Fruit fly (Drosophila melanogaster) whole organism, embryonic: ENCODE data around the gene PXo.

Experiments
- ATbp ChIP-seq: fragments of 200-800 bp; sonication (Bioruptor generic); optimal IDR thresholded peaks from 2 replicates; lab custom pipeline; 2017; ENCODE audit warnings: missing biosample characterization, mild to moderate bottlenecking, missing genetic modification characterization, missing genetic modification reagents
- Adf1 ChIP-seq: fragments of 200-800 bp; sonication (Bioruptor generic); IDR thresholded peaks from 2 replicates; pipeline ENCODE4 v1.3.6; 2022; ENCODE audit warnings: missing biosample characterization, missing genetic modification characterization
- BtbVII ChIP-seq: fragments of 200-800 bp; sonication (Bioruptor generic); optimal IDR thresholded peaks from 3 replicates; lab custom pipeline; 2017; ENCODE audit warnings: missing biosample characterization, mild to moderate bottlenecking, missing genetic modification characterization
- CG10147 ChIP-seq: fragments of 200-800 bp; sonication (Bioruptor generic); optimal IDR thresholded peaks from 2 replicates; lab custom pipeline; 2019; ENCODE audit warnings: missing biosample characterization, mild to moderate bottlenecking, missing genetic modification characterization, moderate library complexity
- CG11398 ChIP-seq: fragments of 200-800 bp; sonication (Bioruptor generic); optimal IDR thresholded peaks from 2 replicates; lab custom pipeline; 2016; ENCODE audit warnings: missing biosample characterization, missing genetic modification characterization
- CG11504 ChIP-seq: fragments of 200-800 bp; sonication (Bioruptor generic); optimal IDR thresholded peaks from 3 replicates; lab custom pipeline; 2019; ENCODE audit warnings: missing biosample characterization, mild to moderate bottlenecking, missing genetic modification characterization, moderate library complexity
- CG11695 ChIP-seq: fragments of 200-800 bp; sonication (Bioruptor generic); IDR thresholded peaks from 3 replicates; pipeline ENCODE4 v1.3.6; 2022; ENCODE audit warnings: missing biosample characterization, missing genetic modification characterization
- CG12769 ChIP-seq: fragments of 200-800 bp; sonication (Bioruptor generic); optimal IDR thresholded peaks from 2 replicates; lab custom pipeline; 2019; ENCODE audit warnings: missing biosample characterization, mild to moderate bottlenecking, missing genetic modification characterization, moderate library complexity
- CG13123 ChIP-seq: fragments of 200-800 bp; sonication (Bioruptor generic); optimal IDR thresholded peaks from 2 replicates; lab custom pipeline; 2016; ENCODE audit warnings: missing biosample characterization, missing genetic modification characterization
- CG15479 ChIP-seq: fragments of 200-800 bp; sonication (Bioruptor generic); optimal IDR thresholded peaks from 3 replicates; lab custom pipeline; 2019; ENCODE audit warnings: missing biosample characterization, mild to moderate bottlenecking, missing genetic modification characterization, moderate library complexity
- CG17186 ChIP-seq: fragments of 200-800 bp; sonication (Bioruptor generic); optimal IDR thresholded peaks from 3 replicates; lab custom pipeline; 2017; ENCODE audit warnings: missing biosample characterization, missing genetic modification reagents, missing genetic modification characterization
- CG17829 ChIP-seq: fragments of 200-800 bp; optimal IDR thresholded peaks from 2 replicates; lab custom pipeline; 2019; ENCODE audit warnings: missing biosample characterization, mild to moderate bottlenecking, missing genetic modification characterization, moderate library complexity
- CG1792 ChIP-seq: fragments of 200-800 bp; sonication (Bioruptor generic); optimal IDR thresholded peaks from 2 replicates; lab custom pipeline; 2016; ENCODE audit warnings: missing biosample characterization, missing genetic modification characterization
- CG30020 ChIP-seq: fragments of 200-800 bp; optimal IDR thresholded peaks from 2 replicates; lab custom pipeline; 2019; ENCODE audit warnings: missing biosample characterization, mild to moderate bottlenecking, missing genetic modification characterization, moderate library complexity
- CG3065 ChIP-seq: fragments of 200-800 bp; sonication (Bioruptor generic); optimal IDR thresholded peaks from 2 replicates; lab custom pipeline; 2016; ENCODE audit warnings: missing biosample characterization, missing genetic modification characterization
- CG33557 ChIP-seq: fragments of 200-800 bp; sonication (Bioruptor generic); optimal IDR thresholded peaks from 2 replicates; lab custom pipeline; 2019; ENCODE audit warnings: missing biosample characterization, mild to moderate bottlenecking, missing genetic modification characterization, moderate library complexity
- CG3847 ChIP-seq: fragments of 200-800 bp; sonication (Bioruptor generic); IDR thresholded peaks from 2 replicates; pipeline ENCODE4 v1.3.6; 2022; ENCODE audit warnings: missing biosample characterization, missing genetic modification characterization
- CG4707 ChIP-seq: fragments of 200-800 bp; sonication (Bioruptor generic); optimal IDR thresholded peaks from 2 replicates; lab custom pipeline; 2018; ENCODE audit warnings: missing biosample characterization, mild to moderate bottlenecking, missing genetic modification characterization, moderate library complexity
- D ChIP-seq, 2 experiments: fragments of 200-800 bp in 1 of 2; fragments of >200 bp in 1 of 2; sonication (Bioruptor generic) in 1 of 2; optimal IDR thresholded peaks; 2 replicates in 1 of 2; 3 replicates in 1 of 2; lab custom pipeline; 2017; ENCODE audit warnings: mild to moderate bottlenecking in 1 of 2, missing biosample characterization in 1 of 2, missing genetic modification characterization in 1 of 2, missing genetic modification reagents in 1 of 2
- Dfd ChIP-seq, 2 experiments: fragments of >200 bp; optimal IDR thresholded peaks; 2 replicates each; lab custom pipeline; 2017; ENCODE audit warnings: missing biosample characterization in 2 of 2, missing genetic modification characterization in 2 of 2
- Jarid2 ChIP-seq: fragments of 200-800 bp; sonication (Bioruptor generic); optimal IDR thresholded peaks from 3 replicates; lab custom pipeline; 2017; ENCODE audit warnings: mild to moderate bottlenecking, missing biosample characterization, missing genetic modification reagents, missing genetic modification characterization
- MESR4 ChIP-seq: fragments of 200-800 bp; sonication (Bioruptor generic); optimal IDR thresholded peaks from 2 replicates; lab custom pipeline; 2018; ENCODE audit warnings: missing biosample characterization, mild to moderate bottlenecking, missing genetic modification characterization, moderate library complexity
- Mes4 ChIP-seq: fragments of 200-800 bp; sonication (Bioruptor generic); optimal IDR thresholded peaks from 2 replicates; lab custom pipeline; 2016; ENCODE audit warnings: missing biosample characterization, missing genetic modification characterization
- Six4 ChIP-seq: fragments of 200-800 bp; sonication (Bioruptor generic); optimal IDR thresholded peaks from 2 replicates; lab custom pipeline; 2016; ENCODE audit warnings: missing biosample characterization, missing genetic modification characterization
- Stat92E ChIP-seq, 3 experiments: fragments of >200 bp in 2 of 3; fragments of 200-800 bp in 1 of 3; sonication (Bioruptor generic) in 1 of 3; optimal IDR thresholded peaks; 2 replicates each; lab custom pipeline; 2017 to 2019; ENCODE audit warnings: missing biosample characterization in 3 of 3, missing genetic modification characterization in 3 of 3, mild to moderate bottlenecking in 1 of 3, moderate library complexity in 1 of 3
- Tbp ChIP-seq: fragments of >200 bp; optimal IDR thresholded peaks from 2 replicates; lab custom pipeline; 2018; ENCODE audit warnings: missing biosample characterization, missing genetic modification characterization
- abd-A ChIP-seq: fragments of 200-800 bp; sonication (Bioruptor generic); optimal IDR thresholded peaks from 3 replicates; lab custom pipeline; 2019; ENCODE audit warnings: missing biosample characterization, mild to moderate bottlenecking, missing genetic modification characterization, moderate library complexity
- crol ChIP-seq: fragments of 200-800 bp; sonication (Bioruptor generic); IDR thresholded peaks from 2 replicates; pipeline ENCODE4 v1.3.6; 2022; ENCODE audit warnings: missing biosample characterization, missing genetic modification characterization
- crp ChIP-seq, 2 experiments: fragments of 200-800 bp; sonication (Bioruptor generic); optimal IDR thresholded peaks; 2 replicates in 1 of 2; 3 replicates in 1 of 2; lab custom pipeline; 2017; ENCODE audit warnings: missing biosample characterization in 2 of 2, missing genetic modification characterization in 2 of 2, mild to moderate bottlenecking in 1 of 2, moderate library complexity in 1 of 2
- da ChIP-seq: fragments of 200-800 bp; sonication (Bioruptor generic); optimal IDR thresholded peaks from 2 replicates; lab custom pipeline; 2016; ENCODE audit warnings: missing biosample characterization, missing genetic modification characterization
- dati ChIP-seq: fragments of 200-800 bp; sonication (Bioruptor generic); IDR thresholded peaks from 2 replicates; pipeline ENCODE4 v1.3.6; 2022; ENCODE audit warnings: missing biosample characterization, missing genetic modification characterization
- fd102C ChIP-seq: fragments of 200-800 bp; sonication (Bioruptor generic); optimal IDR thresholded peaks from 2 replicates; lab custom pipeline; 2018; ENCODE audit warnings: missing biosample characterization, mild to moderate bottlenecking, missing genetic modification characterization, moderate library complexity
- fd3F ChIP-seq: fragments of 200-800 bp; sonication (Bioruptor generic); optimal IDR thresholded peaks from 2 replicates; lab custom pipeline; 2018; ENCODE audit warnings: missing biosample characterization, mild to moderate bottlenecking, missing genetic modification characterization, moderate library complexity
- grn ChIP-seq: fragments of 200-800 bp; sonication (Bioruptor generic); optimal IDR thresholded peaks from 3 replicates; lab custom pipeline; 2017; ENCODE audit warnings: missing biosample characterization, missing genetic modification characterization
- her ChIP-seq: fragments of 200-800 bp; sonication (Bioruptor generic); optimal IDR thresholded peaks from 2 replicates; lab custom pipeline; 2016; ENCODE audit warnings: missing biosample characterization, missing genetic modification characterization
- hkb ChIP-seq, 2 experiments: fragments of 200-800 bp in 1 of 2; fragments of >200 bp in 1 of 2; sonication (Bioruptor generic) in 1 of 2; IDR thresholded peaks in 1 of 2; optimal IDR thresholded peaks in 1 of 2; 2 replicates each; pipeline versions ENCODE4 v1.3.6 to Lab custom; 2017 to 2022; ENCODE audit warnings: missing biosample characterization in 1 of 2, missing genetic modification characterization in 1 of 2
- jumu ChIP-seq: fragments of 200-800 bp; sonication (Bioruptor generic); optimal IDR thresholded peaks from 3 replicates; lab custom pipeline; 2016; ENCODE audit warnings: missing biosample characterization, missing genetic modification characterization
- kni ChIP-seq: fragments of 200-800 bp; sonication (Bioruptor generic); optimal IDR thresholded peaks from 3 replicates; lab custom pipeline; 2017; ENCODE audit warnings: mild to moderate bottlenecking, missing biosample characterization, missing genetic modification reagents, missing genetic modification characterization
- nerfin-2 ChIP-seq: fragments of 200-800 bp; sonication (Bioruptor generic); IDR thresholded peaks from 2 replicates; pipeline ENCODE4 v1.3.6; 2022; ENCODE audit warnings: missing biosample characterization, missing genetic modification characterization; ENCODE audit not compliant: partially characterized antibody
- oc ChIP-seq: fragments of 200-800 bp; sonication (Bioruptor generic); optimal IDR thresholded peaks from 2 replicates; lab custom pipeline; 2018; ENCODE audit warnings: missing biosample characterization, mild to moderate bottlenecking, missing genetic modification characterization, moderate library complexity
- p53 ChIP-seq: fragments of 200-800 bp; sonication (Bioruptor generic); optimal IDR thresholded peaks from 2 replicates; lab custom pipeline; 2016; ENCODE audit warnings: missing biosample characterization, missing genetic modification characterization
- pum ChIP-seq: fragments of 200-800 bp; sonication (Bioruptor generic); optimal IDR thresholded peaks from 2 replicates; lab custom pipeline; 2016; ENCODE audit warnings: missing biosample characterization, missing genetic modification characterization
- repo ChIP-seq: fragments of 200-800 bp; sonication (Bioruptor generic); optimal IDR thresholded peaks from 2 replicates; lab custom pipeline; 2016; ENCODE audit warnings: missing biosample characterization, missing genetic modification characterization
- run ChIP-seq: fragments of 200-800 bp; sonication (Bioruptor generic); optimal IDR thresholded peaks from 3 replicates; lab custom pipeline; 2018; ENCODE audit warnings: missing biosample characterization, mild to moderate bottlenecking, missing genetic modification characterization
- sqz ChIP-seq: fragments of 200-800 bp; sonication (Bioruptor generic); optimal IDR thresholded peaks from 3 replicates; lab custom pipeline; 2018; ENCODE audit warnings: missing biosample characterization, mild to moderate bottlenecking, missing genetic modification characterization
- tap ChIP-seq: fragments of 200-800 bp; optimal IDR thresholded peaks from 3 replicates; lab custom pipeline; 2019; ENCODE audit warnings: missing biosample characterization, mild to moderate bottlenecking, missing genetic modification characterization, moderate library complexity
- vvl ChIP-seq: fragments of 200-800 bp; sonication (Bioruptor generic); IDR thresholded peaks from 2 replicates; pipeline ENCODE4 v1.3.6; 2022; ENCODE audit warnings: missing biosample characterization, missing genetic modification characterization

Gene PXo

dm6 chr3L:5921216-5921615 lies at the start of gene PXo:
Gene PXo, minus strand, starts transcription at chr3L:5921316.
- TF ChIP-seq CG1792 (GFP tag; lab: Kevin White, UChicago) (no peak), nerfin-2 (GFP tag; lab: Robert Waterston, UW) (no peak), CG33557 (GFP tag; lab: Kevin White, UChicago) (no peak), jumu (GFP tag; lab: Kevin White, UChicago) (no peak), crol (peak; percentile 67), Mes4 (GFP tag; lab: Kevin White, UChicago) (no peak), Six4 (no peak), crp (GFP tag; optimal IDR thresholded peaks at IDR 0.05; lab: Kevin White, UChicago) (peak in 1 of 2 experiments; percentile 31), repo (GFP tag; lab: Kevin White, UChicago) (no peak), CG12769 (tag; lab: Kevin White, UChicago) (peak; percentile 10), grn (GFP tag; lab: Kevin White, UChicago) (no peak), pum (GFP tag; lab: Kevin White, UChicago) (no peak), Adf1 (GFP tag; lab: Robert Waterston, UW) (no peak), dati (GFP tag; lab: Robert Waterston, UW) (no peak), MESR4 (GFP tag; lab: Kevin White, UChicago) (peak; percentile 1), hkb (optimal IDR thresholded peaks at IDR 0.05; lab: Kevin White, UChicago) (no peak), hkb (GFP tag; IDR thresholded peaks at IDR 0.05; lab: Robert Waterston, UW) (no peak), fd102C (GFP tag; lab: Kevin White, UChicago) (no peak), p53 (no peak), CG3847 (GFP tag; lab: Robert Waterston, UW) (no peak), her (GFP tag; lab: Kevin White, UChicago) (no peak)

dm6 chr3L:5970169-5970568 lies 49.1 kb upstream of the PXo start:
- no peak for TF ChIP-seq Dfd (GFP tag; optimal IDR thresholded peaks at IDR 0.05; lab: Kevin White, UChicago)
- peak; percentile 57 for TF ChIP-seq kni (GFP tag; lab: Kevin White, UChicago)
- no peak for TF ChIP-seq CG4707
- TF ChIP-seq oc (tag; lab: Kevin White, UChicago): peak; percentile 58
- TF ChIP-seq ATbp: no peak
- peak; percentile 51 for TF ChIP-seq sqz (GFP tag; lab: Kevin White, UChicago)
- no peak for TF ChIP-seq Tbp (GFP tag; lab: Kevin White, UChicago)
- peak; percentile 42; the same call in 1 of the 2 replicates for TF ChIP-seq vvl
- TF ChIP-seq CG13123: no peak
- TF ChIP-seq abd-A: peak; percentile 54
- TF ChIP-seq fd3F (GFP tag; lab: Kevin White, UChicago): no peak
- TF ChIP-seq CG11398: no peak

DNA sequence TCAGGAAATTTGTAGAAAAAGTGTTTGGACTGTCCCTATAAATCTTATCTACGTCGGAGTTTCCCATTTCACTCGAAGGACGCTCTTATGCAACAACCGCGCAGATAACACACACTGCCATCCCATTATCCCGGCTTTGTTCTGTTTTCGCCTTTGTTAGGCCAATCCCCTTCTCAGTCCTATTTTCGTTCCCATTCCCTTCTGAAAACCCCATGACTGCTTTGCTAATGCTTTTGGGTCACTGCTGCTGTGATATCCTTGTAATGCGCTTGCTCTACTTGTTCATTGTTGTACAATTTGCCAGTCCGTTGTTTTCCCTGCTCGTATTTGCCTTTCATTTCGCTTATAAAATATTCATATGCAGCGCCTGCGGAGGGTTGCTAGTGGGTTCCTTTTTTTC lies 48.0 kb upstream of the PXo start:
- TF ChIP-seq nerfin-2 (GFP tag; lab: Robert Waterston, UW) (no peak), CG15479 (GFP tag; lab: Kevin White, UChicago) (peak; percentile 27), p53 (no peak), CG17186 (GFP tag; lab: Kevin White, UChicago) (no peak), Stat92E (GFP tag; optimal IDR thresholded peaks at IDR 0.05; lab: Kevin White, UChicago) (no peak), oc (tag; lab: Kevin White, UChicago) (peak; percentile 65), CG3065 (GFP tag; lab: Kevin White, UChicago) (no peak), D (optimal IDR thresholded peaks at IDR 0.05; lab: Kevin White, UChicago) (peak; percentile 50), D (GFP tag; optimal IDR thresholded peaks at IDR 0.05; lab: Kevin White, UChicago) (peak; percentile 5), run (tag; lab: Kevin White, UChicago) (no peak), CG17829 (tag; lab: Kevin White, UChicago) (no peak), da (no peak), Jarid2 (GFP tag; lab: Kevin White, UChicago) (no peak), hkb (optimal IDR thresholded peaks at IDR 0.05; lab: Kevin White, UChicago) (peak; percentile 61), hkb (GFP tag; IDR thresholded peaks at IDR 0.05; lab: Robert Waterston, UW) (no peak), CG11695 (GFP tag; lab: Robert Waterston, UW) (no peak), CG30020 (no peak), CG11504 (tag; lab: Kevin White, UChicago) (no peak), tap (tag; lab: Kevin White, UChicago) (no peak), CG10147 (no peak), BtbVII (GFP tag; lab: Kevin White, UChicago) (no peak)
